Fruit fly (Drosophila melanogaster) whole organism, embryonic: ENCODE results near the gene Sc2.
A peak's percentile ranks its signal among the peaks of the same experiment; 100 is the strongest.

ENCODE experiments used
- Abd-B ChIP-seq: fragments of 200-800 bp; sonication (Bioruptor generic); optimal IDR thresholded peaks from 2 replicates; lab custom pipeline; 2018; ENCODE audit warnings: missing biosample characterization, mild to moderate bottlenecking, missing genetic modification characterization, moderate library complexity
- Ada2b ChIP-seq: fragments of 200-800 bp; sonication (Bioruptor generic); IDR thresholded peaks from 2 replicates; pipeline ENCODE4 v1.3.6; 2022; ENCODE audit warnings: missing biosample characterization, missing genetic modification characterization
- CG10565 ChIP-seq: fragments of 200-800 bp; sonication (Bioruptor generic); optimal IDR thresholded peaks from 3 replicates; lab custom pipeline; 2016; ENCODE audit warnings: missing biosample characterization, mild to moderate bottlenecking, missing genetic modification characterization
- CG10959 ChIP-seq: fragments of 200-800 bp; sonication (Bioruptor generic); IDR thresholded peaks from 2 replicates; pipeline ENCODE4 v1.3.6; 2022; ENCODE audit warnings: missing biosample characterization, missing genetic modification characterization
- CG10979 ChIP-seq: fragments of 200-800 bp; sonication (Bioruptor generic); optimal IDR thresholded peaks from 2 replicates; lab custom pipeline; 2018; ENCODE audit warnings: missing biosample characterization, mild to moderate bottlenecking, missing genetic modification characterization, moderate library complexity
- CG1233 ChIP-seq: fragments of 200-800 bp; sonication (Bioruptor generic); optimal IDR thresholded peaks from 4 replicates; lab custom pipeline; 2018; ENCODE audit warnings: missing biosample characterization, mild to moderate bottlenecking, missing genetic modification characterization
- CG12769 ChIP-seq: fragments of 200-800 bp; sonication (Bioruptor generic); optimal IDR thresholded peaks from 2 replicates; lab custom pipeline; 2019; ENCODE audit warnings: missing biosample characterization, mild to moderate bottlenecking, missing genetic modification characterization, moderate library complexity
- CG17328 ChIP-seq: fragments of 200-800 bp; sonication (Bioruptor generic); IDR thresholded peaks from 2 replicates; pipeline ENCODE4 v1.3.6; 2022; ENCODE audit warnings: missing biosample characterization, missing genetic modification characterization
- CG17359 ChIP-seq: fragments of 200-800 bp; sonication (Bioruptor generic); optimal IDR thresholded peaks from 3 replicates; lab custom pipeline; 2018; ENCODE audit warnings: missing biosample characterization, mild to moderate bottlenecking, missing genetic modification characterization, moderate library complexity
- CG2889 ChIP-seq: fragments of 200-800 bp; sonication (Bioruptor generic); IDR thresholded peaks from 3 replicates; pipeline ENCODE4 v1.3.6; 2022; ENCODE audit warnings: missing biosample characterization, missing genetic modification characterization
- CG30431 ChIP-seq: fragments of 200-800 bp; sonication (Bioruptor generic); optimal IDR thresholded peaks from 2 replicates; lab custom pipeline; 2017; ENCODE audit warnings: missing biosample characterization, missing genetic modification characterization
- CG3995 ChIP-seq: fragments of 200-800 bp; sonication (Bioruptor generic); optimal IDR thresholded peaks from 3 replicates; lab custom pipeline; 2016; ENCODE audit warnings: missing biosample characterization, missing genetic modification characterization
- CG42726 ChIP-seq: fragments of 200-800 bp; sonication (Bioruptor generic); IDR thresholded peaks from 2 replicates; pipeline ENCODE4 v1.3.6; 2022; ENCODE audit warnings: missing biosample characterization, missing genetic modification characterization; ENCODE audit not compliant: partially characterized antibody
- CG6654 ChIP-seq: fragments of 200-800 bp; sonication (Bioruptor generic); optimal IDR thresholded peaks from 2 replicates; lab custom pipeline; 2017; ENCODE audit warnings: missing biosample characterization, mild to moderate bottlenecking, missing genetic modification characterization
- CG6765 ChIP-seq: fragments of 200-800 bp; sonication (Bioruptor generic); optimal IDR thresholded peaks from 3 replicates; lab custom pipeline; 2017; ENCODE audit warnings: missing biosample characterization, mild to moderate bottlenecking, missing genetic modification characterization
- CG9609 ChIP-seq: fragments of 200-800 bp; sonication (Bioruptor generic); optimal IDR thresholded peaks from 3 replicates; lab custom pipeline; 2016; ENCODE audit warnings: missing biosample characterization, missing genetic modification characterization
- CG9932 ChIP-seq: fragments of 200-800 bp; sonication (Bioruptor generic); IDR thresholded peaks from 2 replicates; pipeline ENCODE4 v1.3.6; 2022; ENCODE audit warnings: missing biosample characterization, missing genetic modification characterization
- Chrac-16 ChIP-seq: fragments of 200-800 bp; sonication (Bioruptor generic); optimal IDR thresholded peaks from 3 replicates; lab custom pipeline; 2016; ENCODE audit warnings: missing biosample characterization, missing genetic modification characterization
- Deaf1 ChIP-seq: fragments of 200-800 bp; optimal IDR thresholded peaks from 3 replicates; lab custom pipeline; 2019; ENCODE audit warnings: missing biosample characterization, mild to moderate bottlenecking, missing genetic modification characterization, moderate library complexity
- Dp ChIP-seq: fragments of 200-800 bp; sonication (Bioruptor generic); optimal IDR thresholded peaks from 2 replicates; lab custom pipeline; 2018; ENCODE audit warnings: missing biosample characterization, mild to moderate bottlenecking, missing genetic modification characterization, moderate library complexity
- Dref ChIP-seq: fragments of 200-800 bp; sonication (Bioruptor generic); IDR thresholded peaks from 2 replicates; pipeline ENCODE4 v1.3.6; 2022; ENCODE audit warnings: missing biosample characterization, missing genetic modification characterization
- Ets65A ChIP-seq: fragments of 200-800 bp; sonication (Bioruptor generic); peaks from one replicate; lab custom pipeline; 2016; ENCODE audit warnings: missing biosample characterization, missing genetic modification characterization
- GATAe ChIP-seq: fragments of 200-800 bp; sonication (Bioruptor generic); conservative IDR thresholded peaks from 2 replicates; pipeline ENCODE4 v1.3.6; 2022; ENCODE audit warnings: missing biosample characterization, missing genetic modification characterization
- Hr3 ChIP-seq: fragments of 200-800 bp; sonication (Bioruptor generic); optimal IDR thresholded peaks from 3 replicates; lab custom pipeline; 2016; ENCODE audit warnings: missing biosample characterization, missing genetic modification characterization
- Hr78 ChIP-seq, 2 experiments: fragments of 200-800 bp in 1 of 2; fragments of >200 bp in 1 of 2; sonication (Bioruptor generic) in 1 of 2; optimal IDR thresholded peaks; 2 replicates each; lab custom pipeline; 2017 to 2019; ENCODE audit warnings: missing biosample characterization in 2 of 2, missing genetic modification characterization in 2 of 2, mild to moderate bottlenecking in 1 of 2, moderate library complexity in 1 of 2
- MBD-R2 ChIP-seq: fragments of 200-800 bp; sonication (Bioruptor generic); IDR thresholded peaks from 2 replicates; pipeline ENCODE4 v1.3.6; 2022; ENCODE audit warnings: missing biosample characterization, missing genetic modification characterization
- MTF-1 ChIP-seq: fragments of 200-800 bp; sonication (Bioruptor generic); optimal IDR thresholded peaks from 2 replicates; lab custom pipeline; 2018; ENCODE audit warnings: missing biosample characterization, mild to moderate bottlenecking, missing genetic modification characterization, borderline replicate concordance
- Neu2 ChIP-seq: fragments of 200-800 bp; sonication (Bioruptor generic); optimal IDR thresholded peaks from 3 replicates; lab custom pipeline; 2016; ENCODE audit warnings: missing biosample characterization, missing genetic modification characterization, borderline replicate concordance
- Ptx1 ChIP-seq: fragments of 200-800 bp; sonication (Bioruptor generic); IDR thresholded peaks from 2 replicates; pipeline ENCODE4 v1.3.6; 2022; ENCODE audit warnings: missing biosample characterization, missing genetic modification characterization
- Scr ChIP-seq: fragments of 200-800 bp; sonication (Bioruptor generic); IDR thresholded peaks from 2 replicates; pipeline ENCODE4 v1.3.6; 2022; ENCODE audit warnings: missing biosample characterization, missing genetic modification characterization; ENCODE audit not compliant: partially characterized antibody
- TFAM ChIP-seq: fragments of 200-800 bp; sonication (Bioruptor generic); optimal IDR thresholded peaks from 2 replicates; lab custom pipeline; 2017; ENCODE audit warnings: missing biosample characterization, missing genetic modification characterization, inconsistent platforms
- chinmo ChIP-seq: fragments of 200-800 bp; sonication (Bioruptor generic); IDR thresholded peaks from 4 replicates; pipeline ENCODE4 v1.3.6; 2022; ENCODE audit warnings: missing biosample characterization, missing genetic modification characterization; ENCODE audit not compliant: partially characterized antibody
- dimm ChIP-seq: fragments of 200-800 bp; sonication (Bioruptor generic); IDR thresholded peaks from 2 replicates; pipeline ENCODE4 v1.3.6; 2022; ENCODE audit warnings: missing biosample characterization, missing genetic modification characterization
- dpn ChIP-seq, 2 experiments: fragments of 200-800 bp; sonication (Bioruptor generic); optimal IDR thresholded peaks; 3 replicates each; lab custom pipeline; 2016; ENCODE audit warnings: missing biosample characterization in 2 of 2, missing genetic modification characterization in 2 of 2
- gsb ChIP-seq: fragments of 200-800 bp; sonication (Bioruptor generic); IDR thresholded peaks from 2 replicates; pipeline ENCODE4 v1.3.6; 2022; ENCODE audit warnings: missing biosample characterization, missing genetic modification characterization
- hb ChIP-seq: fragments of 200-800 bp; sonication (Bioruptor generic); IDR thresholded peaks from 3 replicates; pipeline ENCODE4 v1.3.6; 2022; ENCODE audit warnings: missing biosample characterization, missing genetic modification characterization; ENCODE audit not compliant: partially characterized antibody
- lbe ChIP-seq: fragments of 200-800 bp; sonication (Bioruptor generic); optimal IDR thresholded peaks from 2 replicates; lab custom pipeline; 2016; ENCODE audit warnings: missing biosample characterization, mild to moderate bottlenecking, missing genetic modification characterization
- mam ChIP-seq: fragments of 200-800 bp; sonication (Bioruptor generic); optimal IDR thresholded peaks from 3 replicates; lab custom pipeline; 2016; ENCODE audit warnings: missing biosample characterization, missing genetic modification characterization
- pb ChIP-seq: fragments of 200-800 bp; sonication (Bioruptor generic); optimal IDR thresholded peaks from 3 replicates; lab custom pipeline; 2016; ENCODE audit warnings: missing biosample characterization, missing genetic modification characterization
- sc ChIP-seq, 3 experiments: fragments of >200 bp in 2 of 3; fragments of 200-800 bp in 1 of 3; sonication (Bioruptor generic) in 1 of 3; optimal IDR thresholded peaks; 2 replicates in 2 of 3; 3 replicates in 1 of 3; lab custom pipeline; 2017; ENCODE audit warnings: mild to moderate bottlenecking in 1 of 3, missing biosample characterization in 1 of 3, missing genetic modification characterization in 1 of 3, missing genetic modification reagents in 1 of 3
- sima ChIP-seq: fragments of 200-800 bp; sonication (Bioruptor generic); optimal IDR thresholded peaks from 2 replicates; lab custom pipeline; 2016; ENCODE audit warnings: missing biosample characterization, missing genetic modification characterization
- tgo ChIP-seq: fragments of 200-800 bp; sonication (Bioruptor generic); IDR thresholded peaks from 3 replicates; pipeline ENCODE4 v1.3.6; 2022; ENCODE audit warnings: missing biosample characterization, missing genetic modification characterization
- tna ChIP-seq: fragments of 200-800 bp; sonication (Bioruptor generic); IDR thresholded peaks from 2 replicates; pipeline ENCODE4 v1.3.6; 2022; ENCODE audit warnings: missing biosample characterization, missing genetic modification characterization; ENCODE audit not compliant: partially characterized antibody
- trem ChIP-seq: fragments of 200-800 bp; optimal IDR thresholded peaks from 3 replicates; lab custom pipeline; 2019; ENCODE audit warnings: missing biosample characterization, mild to moderate bottlenecking, missing genetic modification characterization, moderate library complexity
- yki ChIP-seq: fragments of >200 bp; optimal IDR thresholded peaks from 3 replicates; lab custom pipeline; 2018
- z ChIP-seq: fragments of 200-800 bp; sonication (Bioruptor generic); IDR thresholded peaks from 3 replicates; pipeline ENCODE4 v1.3.6; 2022; ENCODE audit warnings: missing biosample characterization, missing genetic modification characterization
- zfh1 ChIP-seq: fragments of 200-800 bp; sonication (Bioruptor generic); IDR thresholded peaks from 3 replicates; pipeline ENCODE4 v1.3.6; 2022; ENCODE audit warnings: missing biosample characterization, missing genetic modification characterization

The Sc2 gene

DNA sequence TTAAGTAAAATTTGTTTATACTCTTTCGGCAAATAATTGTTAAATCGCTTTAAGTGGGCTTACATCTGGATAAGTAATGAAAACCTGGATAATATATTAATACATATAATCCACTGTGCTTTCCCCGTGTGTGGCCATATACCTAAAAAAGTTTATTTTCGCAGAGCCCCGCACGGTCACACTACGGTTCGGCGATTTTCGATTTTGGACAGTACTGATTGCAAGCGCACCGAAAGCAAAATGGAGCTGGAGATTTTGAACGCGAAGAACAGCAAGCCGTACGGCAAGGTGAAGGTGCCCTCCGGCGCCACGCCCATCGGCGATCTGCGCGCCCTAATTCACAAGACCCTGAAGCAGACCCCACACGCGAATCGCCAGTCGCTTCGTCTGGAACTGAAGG, at the start of gene Sc2 (continued):
- TF ChIP-seq MTF-1 (GFP tag; lab: Kevin White, UChicago) (peak; percentile 29), Abd-B (GFP tag; lab: Kevin White, UChicago) (no peak), MBD-R2 (GFP tag; lab: Robert Waterston, UW) (peak; percentile 67)

DNA sequence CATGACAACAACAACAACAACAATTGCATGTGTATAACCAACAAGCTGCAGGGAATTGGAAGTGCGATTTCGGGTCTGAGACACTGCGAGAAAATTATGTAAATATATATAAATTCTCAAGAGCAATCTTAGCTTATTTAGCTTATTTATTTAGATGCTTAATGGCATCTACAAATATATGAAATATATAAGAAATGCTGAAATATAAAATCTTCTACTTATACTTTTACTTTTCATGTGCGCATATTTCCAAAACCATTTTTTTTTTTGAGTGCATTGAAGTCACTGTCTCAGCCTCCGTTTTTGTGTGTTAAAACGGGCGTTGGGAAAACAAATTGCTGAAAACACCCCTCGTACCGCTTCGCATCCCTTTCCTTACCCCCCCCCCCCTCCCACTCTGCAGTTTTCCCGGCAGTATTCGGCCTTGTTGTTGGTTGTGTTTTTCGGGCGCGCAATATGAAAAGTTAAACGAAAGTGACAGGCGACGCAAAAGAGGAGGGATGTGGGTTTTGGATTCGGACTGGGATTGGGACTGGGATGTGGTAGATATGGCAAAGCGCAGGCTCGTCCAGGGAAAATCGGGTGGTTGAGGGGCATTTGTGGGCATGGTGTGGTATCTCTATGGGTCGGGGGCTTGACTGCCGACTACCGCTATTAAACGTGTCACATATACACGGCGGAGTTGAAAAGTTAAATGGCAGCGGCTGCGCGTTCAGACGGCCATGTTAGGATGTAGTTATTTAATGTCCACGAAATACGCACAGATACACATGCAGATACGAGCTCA, 47.9 kb upstream of the Sc2 start:
- no peak for TF ChIP-seq z (GFP tag; lab: Robert Waterston, UW)
- TF ChIP-seq dimm (GFP tag; lab: Robert Waterston, UW) = no peak
- peak; percentile 48 for TF ChIP-seq Chrac-16 (GFP tag; lab: Kevin White, UChicago)
- TF ChIP-seq CG6765 (GFP tag; lab: Kevin White, UChicago) = no peak
- TF ChIP-seq Ets65A (GFP tag; lab: Kevin White, UChicago) = peak; percentile 79
- peak; percentile 41 for TF ChIP-seq CG17359 (tag; lab: Kevin White, UChicago)
- TF ChIP-seq CG10959 = peak; percentile 71
- TF ChIP-seq Hr3 (GFP tag; lab: Kevin White, UChicago) = peak; percentile 66
- TF ChIP-seq CG9932 (GFP tag; lab: Robert Waterston, UW) = no peak
- peak; percentile 46; the same call in 1 of the 2 replicates for TF ChIP-seq Ptx1 (GFP tag; lab: Robert Waterston, UW)
- no peak for TF ChIP-seq CG12769
- no peak for TF ChIP-seq Ada2b
- TF ChIP-seq tgo (GFP tag; lab: Robert Waterston, UW) = no peak; the same call in 2 of the 3 replicates
- TF ChIP-seq CG6654 = no peak
- no peak for TF ChIP-seq sc (optimal IDR thresholded peaks at IDR 0.05; lab: Kevin White, UChicago)
- TF ChIP-seq sc (GFP tag; optimal IDR thresholded peaks at IDR 0.05; lab: Kevin White, UChicago) = peak; percentile 38
- TF ChIP-seq chinmo (GFP tag; lab: Robert Waterston, UW) = no peak
- TF ChIP-seq Neu2 (GFP tag; lab: Kevin White, UChicago) = no peak
- TF ChIP-seq trem = peak; percentile 25
- no peak for TF ChIP-seq CG42726
- no peak for TF ChIP-seq sima (GFP tag; lab: Kevin White, UChicago)
- TF ChIP-seq CG17328 = peak; percentile 68
- TF ChIP-seq Scr (GFP tag; lab: Robert Waterston, UW) = no peak
- no peak for TF ChIP-seq mam (GFP tag; lab: Kevin White, UChicago)
- TF ChIP-seq lbe (GFP tag; lab: Kevin White, UChicago) = no peak
- no peak for TF ChIP-seq gsb (GFP tag; lab: Robert Waterston, UW)
- no peak for TF ChIP-seq TFAM
- no peak for TF ChIP-seq CG9609 (GFP tag; lab: Kevin White, UChicago)
- no peak for TF ChIP-seq CG2889 (GFP tag; lab: Robert Waterston, UW)
- TF ChIP-seq CG10979 (tag; lab: Kevin White, UChicago) = peak; percentile 78
- TF ChIP-seq CG30431 (GFP tag; lab: Kevin White, UChicago) = peak; percentile 6
- TF ChIP-seq GATAe (GFP tag; lab: Robert Waterston, UW) = no peak
- TF ChIP-seq CG10565 = no peak
- TF ChIP-seq Dp (GFP tag; lab: Kevin White, UChicago) = no peak
- peak; percentile 67 for TF ChIP-seq Deaf1 (tag; lab: Kevin White, UChicago)
- peak; percentile 19 for TF ChIP-seq CG1233 (GFP tag; lab: Kevin White, UChicago)
- no peak for TF ChIP-seq pb (GFP tag; lab: Kevin White, UChicago)
- TF ChIP-seq CG3995 (GFP tag; lab: Kevin White, UChicago) = no peak
- TF ChIP-seq hb (GFP tag; lab: Robert Waterston, UW) = no peak
- TF ChIP-seq Dref = no peak
- TF ChIP-seq zfh1 = peak; percentile 62; the same call in 1 of the 3 replicates
- TF ChIP-seq yki (lab: Kevin White, UChicago) = no peak
- peak in 1 of 2 experiments; percentile 28 for TF ChIP-seq dpn (GFP tag; optimal IDR thresholded peaks at IDR 0.05; lab: Kevin White, UChicago)
- no peak for TF ChIP-seq Hr78 (GFP tag; optimal IDR thresholded peaks at IDR 0.05; lab: Kevin White, UChicago)
- no peak for TF ChIP-seq tna
